Fruit fly (Drosophila melanogaster) S2 (cell line): ENCODE measurements around the gene CG10163.

Source experiments
- CG8478 ChIP-seq: fragments of >200 bp; optimal IDR thresholded peaks from 2 replicates; lab custom pipeline; 2018
- CTCF ChIP-seq, 2 experiments: fragments of >200 bp; optimal IDR thresholded peaks; 2 replicates each; lab custom pipeline; 2018

- TF ChIP-seq CG8478 (lab: Kevin White, UChicago): no peak
- TF ChIP-seq CTCF (optimal IDR thresholded peaks at IDR 0.05; lab: Kevin White, UChicago): no peak
Observed at dm6 chr3L:6256408-6257188, 2.0 kb downstream of the CG10163 start, which contains the start of gene Best2.
